Fruit fly (Drosophila melanogaster): ENCODE results near the gene Proc-R.
A peak's percentile ranks its signal among the peaks of the same experiment; 100 is the strongest.

The Proc-R gene

DNA sequence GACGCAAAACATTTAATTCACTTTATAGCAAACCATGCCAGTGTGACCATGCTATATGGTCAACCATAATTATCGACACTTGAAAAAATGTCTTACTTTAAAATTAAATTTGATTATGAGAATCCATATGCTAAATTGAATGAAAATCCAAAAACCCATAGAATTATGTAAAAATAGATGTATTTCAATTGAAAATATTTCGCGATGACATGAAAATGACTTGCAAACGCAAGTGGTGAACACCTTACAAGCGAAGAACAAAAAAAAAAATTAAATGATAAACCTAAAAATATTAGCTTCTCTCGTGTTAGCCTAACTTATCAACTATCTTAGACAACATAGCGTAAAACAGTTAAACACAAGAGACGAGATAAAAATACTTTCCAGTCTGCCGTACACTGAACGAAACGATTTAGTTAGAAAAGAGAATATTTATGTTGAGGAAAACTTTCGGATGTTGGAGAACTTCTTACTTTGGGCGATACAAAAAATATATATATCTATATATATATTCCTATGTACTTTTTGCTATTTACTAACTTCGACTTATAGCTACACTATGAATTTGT is 27.8 kb upstream of the Proc-R start (continued):
- TF ChIP-seq CG12299 (tag; optimal IDR thresholded peaks at IDR 0.05) (no peak), br (optimal IDR thresholded peaks at IDR 0.05) (no peak), bcd (GFP tag; optimal IDR thresholded peaks at IDR 0.05) (peak; percentile 32), H2.0 (GFP tag; IDR thresholded peaks at IDR 0.05) (peak; percentile 51), CG12219 (GFP tag; optimal IDR thresholded peaks at IDR 0.05) (peak; percentile 47), CG10654 (GFP tag; optimal IDR thresholded peaks at IDR 0.05) (peak; percentile 21), slou (GFP tag; optimal IDR thresholded peaks at IDR 0.05) (peak; percentile 56), Poxn (GFP tag; IDR thresholded peaks at IDR 0.05) (no peak), GATAe (GFP tag; conservative IDR thresholded peaks at IDR 0.05) (no peak), sens (GFP tag) (peak; percentile 90), Lim3 (GFP tag; IDR thresholded peaks at IDR 0.05) (no peak), shn (GFP tag; optimal IDR thresholded peaks at IDR 0.05) (peak; percentile 3), CTCF (GFP tag; optimal IDR thresholded peaks at IDR 0.05) (no peak), CG4424 (GFP tag; optimal IDR thresholded peaks at IDR 0.05) (peak; percentile 58), CG10366 (GFP tag; IDR thresholded peaks at IDR 0.05) (peak; percentile 50), ewg (GFP tag; optimal IDR thresholded peaks at IDR 0.05) (peak; percentile 3), sob (GFP tag; IDR thresholded peaks at IDR 0.05) (peak; percentile 42; the same call in 1 of the 2 replicates), CG11696 (GFP tag; IDR thresholded peaks at IDR 0.05) (no peak), CG9817 (tag; optimal IDR thresholded peaks at IDR 0.05) (peak; percentile 26), Xrp1 (GFP tag; IDR thresholded peaks at IDR 0.05) (peak; percentile 69), CG18619 (GFP tag; optimal IDR thresholded peaks at IDR 0.05) (peak; percentile 37), CG1602 (GFP tag; optimal IDR thresholded peaks at IDR 0.05) (peak; percentile 51), CG10565 (GFP tag; optimal IDR thresholded peaks at IDR 0.05) (no peak), Hr3 (GFP tag; optimal IDR thresholded peaks at IDR 0.05) (peak; percentile 46), tio (GFP tag; optimal IDR thresholded peaks at IDR 0.05) (peak; percentile 67), ap (GFP tag; IDR thresholded peaks at IDR 0.05) (0 out of 2 replicates have a peak, but pooled peaks have one; percentile 14), CHES-1-like (GFP tag; optimal IDR thresholded peaks at IDR 0.05) (peak; percentile 33), CG31365 (tag; optimal IDR thresholded peaks at IDR 0.05) (no peak), btn (GFP tag; optimal IDR thresholded peaks at IDR 0.05) (peak; percentile 55), CG7357 (GFP tag; IDR thresholded peaks at IDR 0.05) (peak; percentile 43; the same call in 2 of the 3 replicates), hkb (optimal IDR thresholded peaks at IDR 0.05) (no peak), hkb (GFP tag; IDR thresholded peaks at IDR 0.05) (peak; percentile 56), kay (GFP tag; optimal IDR thresholded peaks at IDR 0.05) (no peak), CG3407 (GFP tag; optimal IDR thresholded peaks at IDR 0.05) (peak; percentile 1), ind (GFP tag; optimal IDR thresholded peaks at IDR 0.05) (peak; percentile 50), unpg (GFP tag; optimal IDR thresholded peaks at IDR 0.05) (peak; percentile 71), CG3726 (GFP tag; IDR thresholded peaks at IDR 0.05) (no peak), ci (GFP tag; IDR thresholded peaks at IDR 0.05) (peak; percentile 27; the same call in 1 of the 3 replicates), fu2 (GFP tag; optimal IDR thresholded peaks at IDR 0.05) (peak; percentile 46), CG11723 (GFP tag; optimal IDR thresholded peaks at IDR 0.05) (peak; percentile 7), Ssrp (tag; optimal IDR thresholded peaks at IDR 0.05) (peak; percentile 36), lov (optimal IDR thresholded peaks at IDR 0.05) (no peak), lov (GFP tag; IDR thresholded peaks at IDR 0.05) (no peak), CG8359 (GFP tag; optimal IDR thresholded peaks at IDR 0.05; ENCODE audit: borderline replicate concordance) (no peak), run (tag; optimal IDR thresholded peaks at IDR 0.05) (peak; percentile 8), CG4282 (GFP tag; optimal IDR thresholded peaks at IDR 0.05) (no peak), CG12659 (GFP tag; optimal IDR thresholded peaks at IDR 0.05) (peak; percentile 27), CG3995 (GFP tag; optimal IDR thresholded peaks at IDR 0.05) (no peak), Oaz (GFP tag; IDR thresholded peaks at IDR 0.05) (no peak), Mrtf (GFP tag; IDR thresholded peaks at IDR 0.05) (no peak), H15 (GFP tag; IDR thresholded peaks at IDR 0.05) (0 out of 3 replicates have a peak, but pooled peaks have one; percentile 45), CG12391 (tag; optimal IDR thresholded peaks at IDR 0.05) (peak; percentile 67), zfh1 (GFP tag; IDR thresholded peaks at IDR 0.05) (peak; percentile 53; the same call in 1 of the 3 replicates)

Data from whole organism, embryonic.